Fruit fly (Drosophila melanogaster) whole organism, prepupa: ENCODE results near the gene sphe.

Source experiments
- Blimp-1 ChIP-seq: fragments of 200-800 bp; sonication (Bioruptor generic); optimal IDR thresholded peaks from 3 replicates; lab custom pipeline; 2017; ENCODE audit warnings: missing biosample characterization, missing genetic modification characterization, mild to moderate bottlenecking, moderate library complexity, missing genetic modification reagents
- CG10669 ChIP-seq: fragments of 200-800 bp; sonication (Bioruptor generic); optimal IDR thresholded peaks from 3 replicates; lab custom pipeline; 2018; ENCODE audit warnings: missing biosample characterization, mild to moderate bottlenecking, missing genetic modification characterization, moderate library complexity
- CG11294 ChIP-seq: fragments of 200-800 bp; sonication (Bioruptor generic); IDR thresholded peaks from 2 replicates; pipeline ENCODE4 v1.3.6; 2022; ENCODE audit warnings: missing biosample characterization, missing genetic modification characterization
- CG11762 ChIP-seq: fragments of 200-800 bp; sonication (Bioruptor generic); optimal IDR thresholded peaks from 3 replicates; lab custom pipeline; 2016; ENCODE audit warnings: missing biosample characterization, missing genetic modification characterization; ENCODE audit not compliant: insufficient read depth
- CG11902 ChIP-seq: fragments of 200-800 bp; sonication (Bioruptor generic); optimal IDR thresholded peaks from 3 replicates; lab custom pipeline; 2016; ENCODE audit warnings: missing biosample characterization, missing genetic modification characterization
- CG15336 ChIP-seq: fragments of 200-800 bp; sonication (Bioruptor generic); IDR thresholded peaks from 2 replicates; pipeline ENCODE4 v1.3.6; 2022; ENCODE audit warnings: missing biosample characterization, missing genetic modification characterization
- CG1621 ChIP-seq: fragments of 200-800 bp; sonication (Bioruptor generic); optimal IDR thresholded peaks from 3 replicates; lab custom pipeline; 2018; ENCODE audit warnings: missing biosample characterization, mild to moderate bottlenecking, missing genetic modification characterization
- CG16779 ChIP-seq: fragments of 200-800 bp; sonication (Bioruptor generic); optimal IDR thresholded peaks from 3 replicates; lab custom pipeline; 2017; ENCODE audit warnings: missing biosample characterization, mild to moderate bottlenecking, missing genetic modification characterization
- CG3032 ChIP-seq: fragments of 200-800 bp; optimal IDR thresholded peaks from 2 replicates; lab custom pipeline; 2019; ENCODE audit warnings: missing biosample characterization, mild to moderate bottlenecking, missing genetic modification characterization, moderate library complexity
- CG31627 ChIP-seq: fragments of 200-800 bp; sonication (Bioruptor generic); optimal IDR thresholded peaks from 3 replicates; lab custom pipeline; 2016; ENCODE audit warnings: missing biosample characterization, missing genetic modification characterization
- CG32006 ChIP-seq: fragments of 200-800 bp; sonication (Bioruptor generic); optimal IDR thresholded peaks from 3 replicates; lab custom pipeline; 2017; ENCODE audit warnings: missing biosample characterization, mild to moderate bottlenecking, missing genetic modification characterization
- CG3919 ChIP-seq: fragments of 200-800 bp; sonication (Bioruptor generic); optimal IDR thresholded peaks from 3 replicates; lab custom pipeline; 2016; ENCODE audit warnings: missing biosample characterization, missing genetic modification characterization
- CG6163 ChIP-seq: fragments of 200-800 bp; sonication (Bioruptor generic); IDR thresholded peaks from 3 replicates; pipeline ENCODE4 v1.3.6; 2022; ENCODE audit warnings: missing biosample characterization, missing genetic modification characterization
- CG6276 ChIP-seq: fragments of 200-800 bp; sonication (Bioruptor generic); optimal IDR thresholded peaks from 2 replicates; lab custom pipeline; 2017; ENCODE audit warnings: missing biosample characterization, mild to moderate bottlenecking, missing genetic modification characterization
- CG6792 ChIP-seq: fragments of 200-800 bp; sonication (Bioruptor generic); optimal IDR thresholded peaks from 3 replicates; lab custom pipeline; 2016; ENCODE audit warnings: missing biosample characterization, missing genetic modification characterization
- CG6808 ChIP-seq: fragments of 200-800 bp; sonication (Bioruptor generic); optimal IDR thresholded peaks from 3 replicates; lab custom pipeline; 2017; ENCODE audit warnings: missing biosample characterization, missing genetic modification characterization, mild to moderate bottlenecking, moderate library complexity, missing genetic modification reagents
- CG6854 ChIP-seq: fragments of 200-800 bp; sonication (Bioruptor generic); optimal IDR thresholded peaks from 2 replicates; lab custom pipeline; 2017; ENCODE audit warnings: missing biosample characterization, mild to moderate bottlenecking, missing genetic modification characterization
- CG8319 ChIP-seq: fragments of 200-800 bp; sonication (Bioruptor generic); optimal IDR thresholded peaks from 3 replicates; lab custom pipeline; 2016; ENCODE audit warnings: missing biosample characterization, missing genetic modification characterization
- CG9139 ChIP-seq: fragments of 200-800 bp; sonication (Bioruptor generic); optimal IDR thresholded peaks from 3 replicates; lab custom pipeline; 2017; ENCODE audit warnings: missing biosample characterization, mild to moderate bottlenecking, missing genetic modification characterization
- Eip78C ChIP-seq: fragments of 200-800 bp; sonication (Bioruptor generic); peaks from one replicate; lab custom pipeline; 2016; ENCODE audit warnings: missing biosample characterization, missing genetic modification characterization
- Eip93F ChIP-seq: fragments of 200-800 bp; sonication (Bioruptor generic); optimal IDR thresholded peaks from 2 replicates; lab custom pipeline; 2016; ENCODE audit warnings: missing biosample characterization, mild to moderate bottlenecking, missing genetic modification characterization
- Ets21C ChIP-seq: fragments of 200-800 bp; sonication (Bioruptor generic); optimal IDR thresholded peaks from 3 replicates; lab custom pipeline; 2016; ENCODE audit warnings: missing biosample characterization, missing genetic modification characterization
- Ets96B ChIP-seq: fragments of 200-800 bp; optimal IDR thresholded peaks from 2 replicates; lab custom pipeline; 2019; ENCODE audit warnings: missing biosample characterization, mild to moderate bottlenecking, missing genetic modification characterization, moderate library complexity
- Gug ChIP-seq: fragments of 200-800 bp; sonication (Bioruptor generic); IDR thresholded peaks from 2 replicates; pipeline ENCODE4 v1.3.6; 2022; ENCODE audit warnings: missing biosample characterization, missing genetic modification characterization
- Hr38 ChIP-seq: sonication (Bioruptor generic); optimal IDR thresholded peaks from 2 replicates; lab custom pipeline; 2016; ENCODE audit warnings: missing biosample characterization, missing genetic modification characterization
- Hr39 ChIP-seq: fragments of 200-800 bp; sonication (Bioruptor generic); optimal IDR thresholded peaks from 2 replicates; lab custom pipeline; 2016; ENCODE audit warnings: missing biosample characterization, missing genetic modification characterization
- Hr4 ChIP-seq: fragments of 200-800 bp; sonication (Bioruptor generic); optimal IDR thresholded peaks from 3 replicates; lab custom pipeline; 2016; ENCODE audit warnings: missing biosample characterization, missing genetic modification characterization
- Lpt ChIP-seq: fragments of 200-800 bp; sonication (Bioruptor generic); optimal IDR thresholded peaks from 3 replicates; lab custom pipeline; 2016; ENCODE audit warnings: missing biosample characterization, missing genetic modification characterization
- Met ChIP-seq: fragments of 200-800 bp; sonication (Bioruptor generic); optimal IDR thresholded peaks from 3 replicates; lab custom pipeline; 2016; ENCODE audit warnings: missing biosample characterization, missing genetic modification characterization
- OdsH ChIP-seq: fragments of 200-800 bp; sonication (Bioruptor generic); optimal IDR thresholded peaks from 3 replicates; lab custom pipeline; 2016; ENCODE audit warnings: missing biosample characterization, missing genetic modification characterization
- Smox ChIP-seq: fragments of 200-800 bp; sonication (Bioruptor generic); optimal IDR thresholded peaks from 3 replicates; lab custom pipeline; 2016; ENCODE audit warnings: missing biosample characterization, missing genetic modification characterization
- Sox102F ChIP-seq: fragments of 200-800 bp; sonication (Bioruptor generic); optimal IDR thresholded peaks from 2 replicates; lab custom pipeline; 2016; ENCODE audit warnings: missing biosample characterization, mild to moderate bottlenecking, missing genetic modification characterization
- Sox14 ChIP-seq: fragments of 200-800 bp; sonication (Bioruptor generic); optimal IDR thresholded peaks from 3 replicates; lab custom pipeline; 2016; ENCODE audit warnings: missing biosample characterization, missing genetic modification characterization
- Sox15 ChIP-seq: fragments of 200-800 bp; sonication (Bioruptor generic); optimal IDR thresholded peaks from 3 replicates; lab custom pipeline; 2016; ENCODE audit warnings: missing biosample characterization, missing genetic modification characterization
- acj6 ChIP-seq: fragments of 200-800 bp; sonication (Bioruptor generic); optimal IDR thresholded peaks from 3 replicates; lab custom pipeline; 2016; ENCODE audit warnings: missing biosample characterization, missing genetic modification characterization
- cyc ChIP-seq: fragments of 200-800 bp; sonication (Bioruptor generic); optimal IDR thresholded peaks from 3 replicates; lab custom pipeline; 2016; ENCODE audit warnings: missing biosample characterization, missing genetic modification characterization
- dsx ChIP-seq: fragments of 200-800 bp; optimal IDR thresholded peaks from 3 replicates; lab custom pipeline; 2019; ENCODE audit warnings: missing biosample characterization, mild to moderate bottlenecking, missing genetic modification characterization, moderate library complexity; ENCODE audit not compliant: poor library complexity, severe bottlenecking
- esn ChIP-seq: fragments of 200-800 bp; sonication (Bioruptor generic); optimal IDR thresholded peaks from 2 replicates; lab custom pipeline; 2016; ENCODE audit warnings: missing biosample characterization, mild to moderate bottlenecking, missing genetic modification characterization, moderate library complexity
- fd85E ChIP-seq: fragments of 200-800 bp; sonication (Bioruptor generic); optimal IDR thresholded peaks from 3 replicates; lab custom pipeline; 2016; ENCODE audit warnings: missing biosample characterization, missing genetic modification characterization
- fkh ChIP-seq: fragments of 200-800 bp; sonication (Bioruptor generic); optimal IDR thresholded peaks from 3 replicates; lab custom pipeline; 2017; ENCODE audit warnings: missing biosample characterization, mild to moderate bottlenecking, missing genetic modification characterization, moderate library complexity
- lz ChIP-seq: fragments of 200-800 bp; sonication (Bioruptor generic); optimal IDR thresholded peaks from 3 replicates; lab custom pipeline; 2016; ENCODE audit warnings: missing biosample characterization, missing genetic modification characterization
- net ChIP-seq: fragments of 200-800 bp; sonication (Bioruptor generic); optimal IDR thresholded peaks from 3 replicates; lab custom pipeline; 2016; ENCODE audit warnings: missing biosample characterization, missing genetic modification characterization
- pdm3 ChIP-seq: fragments of 200-800 bp; sonication (Bioruptor generic); optimal IDR thresholded peaks from 3 replicates; lab custom pipeline; 2016; ENCODE audit warnings: missing biosample characterization, missing genetic modification characterization
- salr ChIP-seq, 2 experiments: fragments of 200-800 bp; sonication (Bioruptor generic); optimal IDR thresholded peaks; 3 replicates each; lab custom pipeline; 2016 to 2018; ENCODE audit warnings: missing biosample characterization in 2 of 2, missing genetic modification characterization in 2 of 2, mild to moderate bottlenecking in 1 of 2
- ss ChIP-seq, 2 experiments: fragments of 200-800 bp; sonication (Bioruptor generic); optimal IDR thresholded peaks; 2 replicates in 1 of 2; 3 replicates in 1 of 2; lab custom pipeline; 2017 to 2018; ENCODE audit warnings: mild to moderate bottlenecking in 2 of 2, missing biosample characterization in 2 of 2, missing genetic modification characterization in 2 of 2, moderate library complexity in 1 of 2
- topi ChIP-seq: fragments of 200-800 bp; sonication (Bioruptor generic); optimal IDR thresholded peaks from 3 replicates; lab custom pipeline; 2016; ENCODE audit warnings: missing biosample characterization, missing genetic modification characterization
- vri ChIP-seq: fragments of 200-800 bp; sonication (Bioruptor generic); optimal IDR thresholded peaks from 3 replicates; lab custom pipeline; 2016; ENCODE audit warnings: missing biosample characterization, mild to moderate bottlenecking, missing genetic modification characterization

The sphe gene

dm6 chrX:16670691-16671481, 30.9 kb downstream of the sphe start (continued):
- TF ChIP-seq Lpt (GFP tag; lab: Kevin White, UChicago): no peak
- TF ChIP-seq Ets96B: no peak
- TF ChIP-seq CG8319: no peak
- TF ChIP-seq CG6808 (GFP tag; lab: Kevin White, UChicago): no peak
- TF ChIP-seq net (GFP tag; lab: Kevin White, UChicago): no peak
- no peak for TF ChIP-seq CG3919 (GFP tag; lab: Kevin White, UChicago)
- TF ChIP-seq Smox: no peak
- TF ChIP-seq CG11762 (GFP tag; lab: Kevin White, UChicago): no peak
- TF ChIP-seq fkh (GFP tag; lab: Kevin White, UChicago): peak; percentile 1
- peak; percentile 40 for TF ChIP-seq Met
- TF ChIP-seq Ets21C (GFP tag; lab: Kevin White, UChicago): no peak
- peak; percentile 8 for TF ChIP-seq topi (GFP tag; lab: Kevin White, UChicago)
- peak; percentile 6 for TF ChIP-seq pdm3 (GFP tag; lab: Kevin White, UChicago)
- no peak for TF ChIP-seq CG6163 (GFP tag; lab: Robert Waterston, UW)
- TF ChIP-seq dsx (GFP tag; lab: Kevin White, UChicago): no peak
- no peak for TF ChIP-seq salr (GFP tag; optimal IDR thresholded peaks at IDR 0.05; lab: Kevin White, UChicago)
- TF ChIP-seq CG15336 (GFP tag; lab: Robert Waterston, UW): 0 out of 2 replicates have a peak, but pooled peaks have one; percentile 17
- TF ChIP-seq Hr4 (GFP tag; lab: Kevin White, UChicago): peak; percentile 16
- TF ChIP-seq Blimp-1 (GFP tag; lab: Kevin White, UChicago): no peak
- TF ChIP-seq ss (GFP tag; optimal IDR thresholded peaks at IDR 0.05; lab: Kevin White, UChicago): no peak
- TF ChIP-seq Gug (GFP tag; lab: Robert Waterston, UW): no peak
- TF ChIP-seq CG6854 (GFP tag; lab: Kevin White, UChicago): no peak
- no peak for TF ChIP-seq CG9139 (GFP tag; lab: Kevin White, UChicago)
- no peak for TF ChIP-seq CG3032 (tag; lab: Kevin White, UChicago)
- peak; percentile 28 for TF ChIP-seq Hr39 (GFP tag; lab: Kevin White, UChicago)
- no peak for TF ChIP-seq CG6276 (GFP tag; lab: Kevin White, UChicago)
- TF ChIP-seq Sox14 (GFP tag; lab: Kevin White, UChicago): no peak
- peak; percentile 6 for TF ChIP-seq lz (GFP tag; lab: Kevin White, UChicago)
- TF ChIP-seq Eip93F (GFP tag; lab: Kevin White, UChicago): no peak
- no peak for TF ChIP-seq CG11902 (GFP tag; lab: Kevin White, UChicago)
- peak; percentile 19 for TF ChIP-seq CG32006 (GFP tag; lab: Kevin White, UChicago)
- no peak for TF ChIP-seq CG1621 (tag; lab: Kevin White, UChicago)
- TF ChIP-seq vri: no peak
- TF ChIP-seq CG16779 (tag; lab: Kevin White, UChicago): no peak
- TF ChIP-seq Sox15 (GFP tag; lab: Kevin White, UChicago): no peak
- TF ChIP-seq Hr38: no peak
- peak; percentile 63 for TF ChIP-seq Eip78C
- TF ChIP-seq CG10669: no peak

- TF ChIP-seq Hr39 (GFP tag; lab: Kevin White, UChicago): peak; percentile 29
- TF ChIP-seq ss (GFP tag; optimal IDR thresholded peaks at IDR 0.05; lab: Kevin White, UChicago): no peak
- peak; percentile 14 for TF ChIP-seq OdsH
- TF ChIP-seq Hr38: no peak
- peak; percentile 45 for TF ChIP-seq Eip78C
- peak; percentile 32 for TF ChIP-seq CG6276 (GFP tag; lab: Kevin White, UChicago)
- peak; percentile 35 for TF ChIP-seq Hr4 (GFP tag; lab: Kevin White, UChicago)
- no peak for TF ChIP-seq CG11294
- TF ChIP-seq CG6792 (GFP tag; lab: Kevin White, UChicago): no peak
- TF ChIP-seq acj6 (GFP tag; lab: Kevin White, UChicago): no peak
- TF ChIP-seq esn: peak; percentile 47
- peak in 1 of 2 experiments; percentile 9 for TF ChIP-seq salr (GFP tag; optimal IDR thresholded peaks at IDR 0.05; lab: Kevin White, UChicago)
- TF ChIP-seq cyc (GFP tag; lab: Kevin White, UChicago): peak; percentile 33
- peak; percentile 13 for TF ChIP-seq lz (GFP tag; lab: Kevin White, UChicago)
- TF ChIP-seq Sox102F: peak; percentile 6
- TF ChIP-seq Ets96B: no peak
- TF ChIP-seq CG6163 (GFP tag; lab: Robert Waterston, UW): no peak
- peak; percentile 37 for TF ChIP-seq pdm3 (GFP tag; lab: Kevin White, UChicago)
- no peak for TF ChIP-seq fd85E
- TF ChIP-seq CG32006 (GFP tag; lab: Kevin White, UChicago): peak; percentile 64
- TF ChIP-seq Eip93F (GFP tag; lab: Kevin White, UChicago): no peak
- TF ChIP-seq CG31627 (GFP tag; lab: Kevin White, UChicago): peak; percentile 29
- TF ChIP-seq Smox: peak; percentile 34
- no peak for TF ChIP-seq CG10669
- TF ChIP-seq Blimp-1 (GFP tag; lab: Kevin White, UChicago): no peak
These were observed 31.5 kb downstream of the sphe start for dm6 chrX:16670262-16670661.
